Worm (Caenorhabditis elegans): ENCODE measurements around the gene kle-2.

DNA sequence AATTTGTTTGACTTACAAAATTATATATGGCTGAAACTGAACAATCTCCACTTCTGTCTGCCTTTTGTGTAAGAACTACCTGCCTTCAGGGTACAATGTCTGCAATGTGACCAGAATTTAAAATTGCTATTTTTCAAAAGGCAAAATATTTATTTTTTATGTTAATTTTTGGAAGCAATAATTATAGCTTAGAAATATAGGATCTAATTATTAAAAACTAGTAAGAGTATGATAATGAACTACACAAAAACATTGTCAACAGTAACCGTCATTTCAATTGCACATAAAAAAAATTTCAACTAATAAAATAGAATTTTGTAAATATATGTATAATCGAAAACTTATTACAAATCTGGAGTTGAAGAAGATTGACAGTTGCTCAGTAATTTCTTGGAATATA, 15.4 kb downstream of the kle-2 start, which contains the start of gene C29E4.9:
- no peak for TF ChIP-seq ceh-36 (tag; optimal IDR thresholded peaks at IDR 0.05)
- TF ChIP-seq ets-7 (tag; optimal IDR thresholded peaks at IDR 0.05), result no peak
- TF ChIP-seq ama-1 (optimal IDR thresholded peaks at IDR 0.05), result no peak
- TF ChIP-seq hmg-4 (GFP tag; optimal IDR thresholded peaks at IDR 0.05), result no peak
- no peak for TF ChIP-seq tbx-11 (GFP tag; IDR thresholded peaks at IDR 0.05)
- no peak for TF ChIP-seq tbx-37 (GFP tag; conservative IDR thresholded peaks at IDR 0.05)
- no peak for TF ChIP-seq tra-4 (tag; optimal IDR thresholded peaks at IDR 0.05)
- no peak for TF ChIP-seq pes-1 (GFP tag; IDR thresholded peaks at IDR 0.05)

All from whole organism, early embryonic.